Worm (Caenorhabditis elegans): Measurements from ENCODE around the gene hum-5.

DNA sequence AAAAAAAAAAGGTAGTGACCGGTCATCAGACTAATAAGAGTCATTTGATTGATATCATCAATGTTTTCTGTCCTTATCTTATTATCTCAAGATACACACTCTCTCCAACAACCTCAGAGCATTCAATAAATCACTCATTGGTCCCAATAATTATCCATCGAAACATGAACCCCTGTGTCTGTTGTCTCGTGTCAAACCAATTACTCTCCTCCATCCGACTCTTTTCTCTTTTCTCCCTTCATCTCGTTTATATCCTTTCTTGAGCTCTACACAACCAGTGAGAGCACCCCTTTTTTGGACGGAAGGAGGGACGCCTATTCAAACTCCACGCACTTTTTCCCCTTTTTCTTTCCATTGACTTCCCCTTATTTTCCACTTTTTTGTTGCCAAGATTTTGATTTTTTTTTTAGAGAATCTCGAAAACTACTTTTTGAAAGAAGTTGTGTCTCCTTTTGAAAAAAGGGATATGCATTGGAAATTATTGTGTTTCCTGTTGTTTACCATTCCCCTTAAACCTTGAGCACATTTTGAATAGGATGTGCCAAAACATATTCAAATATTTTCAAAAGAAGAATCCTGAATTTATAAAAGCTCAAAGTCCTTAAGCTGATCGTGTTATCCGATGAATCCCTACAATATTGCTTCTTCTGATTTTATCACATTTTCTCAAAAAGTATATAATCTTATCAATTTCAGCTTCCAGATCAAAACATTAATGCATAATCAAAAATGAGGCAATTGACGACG, 31.0 kb downstream of the hum-5 start, which contains the start of gene pxd-1:
- no peak for TF ChIP-seq ceh-18 (tag; optimal IDR thresholded peaks at IDR 0.05)
- TF ChIP-seq unc-3 (GFP tag; conservative IDR thresholded peaks at IDR 0.05): no peak
- no peak for TF ChIP-seq unc-3 (tag; optimal IDR thresholded peaks at IDR 0.05)
- no peak for TF ChIP-seq sox-4 (tag; optimal IDR thresholded peaks at IDR 0.05)
- TF ChIP-seq ama-1 (optimal IDR thresholded peaks at IDR 0.05): no peak
- TF ChIP-seq hlh-8 (tag; optimal IDR thresholded peaks at IDR 0.05): no peak
- no peak for TF ChIP-seq T23F11.4 (GFP tag; optimal IDR thresholded peaks at IDR 0.05)
- no peak for TF ChIP-seq fkh-6 (tag; optimal IDR thresholded peaks at IDR 0.05)

Data from whole organism, late embryonic.